Worm (Caenorhabditis elegans): ENCODE measurements around the gene rpb-9.

Gene rpb-9

DNA sequence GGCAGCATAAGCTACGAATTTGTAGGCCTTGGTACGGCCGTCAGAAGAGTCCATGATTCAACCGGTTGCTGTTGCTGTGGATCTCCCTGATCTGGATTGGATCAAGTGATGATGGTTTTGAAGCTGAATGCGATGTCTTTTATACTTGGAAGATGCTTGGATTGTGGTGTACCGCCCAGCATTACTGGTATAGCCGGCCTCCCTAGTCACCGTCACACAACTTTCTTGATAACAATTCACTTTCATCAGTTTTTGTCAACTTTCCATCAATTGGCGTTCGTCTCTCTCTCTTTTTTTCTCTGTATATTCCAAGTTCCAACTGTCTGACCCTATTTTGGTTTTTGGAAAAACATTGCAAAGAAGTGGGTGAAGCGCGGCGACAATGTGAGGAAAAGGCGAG is 38.7 kb upstream of the rpb-9 start, which contains the start of gene col-43:
Gene col-43 (minus strand): TSS at position 101 of the 400 bp plus-strand sequence.
- TF ChIP-seq blmp-1 (tag; optimal IDR thresholded peaks at IDR 0.05): peak; percentile 21
- TF ChIP-seq nhr-12 (tag; optimal IDR thresholded peaks at IDR 0.05): no peak
- no peak for TF ChIP-seq ztf-11 (tag; optimal IDR thresholded peaks at IDR 0.05)

DNA sequence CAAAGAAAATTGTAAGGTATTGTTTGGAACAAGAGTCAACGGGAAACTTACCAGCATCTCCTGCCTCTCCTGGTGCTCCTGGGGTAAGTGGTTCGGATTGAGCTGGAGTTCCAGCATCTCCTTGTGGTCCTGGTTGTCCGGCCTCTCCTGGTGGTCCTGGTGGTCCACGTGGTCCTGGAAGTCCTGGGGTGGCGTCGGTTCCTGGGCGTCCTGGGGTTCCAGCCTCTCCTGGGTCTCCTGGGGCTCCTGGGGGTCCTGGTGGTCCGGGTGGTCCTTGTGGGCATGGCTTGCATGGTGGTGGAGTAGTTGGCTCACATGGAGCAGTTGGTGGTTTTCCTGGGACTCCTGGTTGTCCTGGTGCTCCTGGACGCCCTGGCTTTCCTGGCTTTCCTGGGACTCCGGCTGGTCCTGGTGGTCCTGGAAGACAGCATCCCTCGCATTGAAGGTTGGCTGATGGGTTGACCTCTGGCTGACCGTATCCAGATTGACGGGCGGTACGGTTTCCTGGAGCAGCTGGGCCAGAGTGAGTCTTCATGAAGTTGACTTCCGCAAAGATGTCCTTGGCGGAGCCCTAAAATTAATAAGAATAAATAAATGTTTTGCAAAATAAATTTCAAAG is 38.0 kb upstream of the rpb-9 start:
- TF ChIP-seq sptf-1 (tag; optimal IDR thresholded peaks at IDR 0.05): no peak
- TF ChIP-seq ceh-8 (GFP tag; optimal IDR thresholded peaks at IDR 0.05): peak; percentile 14

DNA sequence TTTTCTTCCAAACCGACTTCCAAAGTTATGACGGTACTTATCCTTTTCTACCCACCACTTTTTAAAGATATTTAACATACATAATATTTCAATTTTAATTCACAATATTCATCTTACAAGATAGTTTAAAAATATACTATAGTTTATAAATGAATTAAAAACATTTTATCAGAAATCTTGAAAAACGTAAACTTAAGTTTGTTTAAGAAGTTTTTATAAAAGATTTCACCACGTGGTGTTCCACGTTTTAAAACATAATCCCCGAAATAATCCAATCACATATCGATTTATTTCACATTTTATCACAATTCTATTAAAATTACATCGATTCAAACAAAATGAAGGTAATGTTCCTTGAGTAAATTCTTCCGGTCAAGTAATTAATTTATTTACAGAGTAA is 34.6 kb upstream of the rpb-9 start, which contains the start of gene ZC513.3:
Gene ZC513.3 (plus strand): TSS at position 301 of the 400 bp plus-strand sequence.
- no peak for TF ChIP-seq swsn-7 (tag; optimal IDR thresholded peaks at IDR 0.05)
- TF ChIP-seq mab-9 (GFP tag; IDR thresholded peaks at IDR 0.05): no peak
- no peak for TF ChIP-seq Y116A8C.19 (tag; optimal IDR thresholded peaks at IDR 0.05; ENCODE audit: borderline replicate concordance)
- TF ChIP-seq isw-1 (GFP tag; IDR thresholded peaks at IDR 0.05): no peak
- no peak for TF ChIP-seq zip-4 (GFP tag; optimal IDR thresholded peaks at IDR 0.05)
- no peak for TF ChIP-seq ceh-8 (GFP tag; optimal IDR thresholded peaks at IDR 0.05)
- TF ChIP-seq nhr-84 (tag; optimal IDR thresholded peaks at IDR 0.05): no peak
- TF ChIP-seq tbx-2 (tag; optimal IDR thresholded peaks at IDR 0.05): no peak
- TF ChIP-seq unc-86 (tag; optimal IDR thresholded peaks at IDR 0.05): no peak
- no peak for TF ChIP-seq aly-2 (tag; optimal IDR thresholded peaks at IDR 0.05)
- no peak for TF ChIP-seq pqm-1 (tag; optimal IDR thresholded peaks at IDR 0.05)
- TF ChIP-seq nhr-90 (tag; optimal IDR thresholded peaks at IDR 0.05; ENCODE audit: poor library complexity): no peak
- TF ChIP-seq dsc-1 (tag; optimal IDR thresholded peaks at IDR 0.05): no peak
- TF ChIP-seq egl-27 (tag; optimal IDR thresholded peaks at IDR 0.05): no peak

DNA sequence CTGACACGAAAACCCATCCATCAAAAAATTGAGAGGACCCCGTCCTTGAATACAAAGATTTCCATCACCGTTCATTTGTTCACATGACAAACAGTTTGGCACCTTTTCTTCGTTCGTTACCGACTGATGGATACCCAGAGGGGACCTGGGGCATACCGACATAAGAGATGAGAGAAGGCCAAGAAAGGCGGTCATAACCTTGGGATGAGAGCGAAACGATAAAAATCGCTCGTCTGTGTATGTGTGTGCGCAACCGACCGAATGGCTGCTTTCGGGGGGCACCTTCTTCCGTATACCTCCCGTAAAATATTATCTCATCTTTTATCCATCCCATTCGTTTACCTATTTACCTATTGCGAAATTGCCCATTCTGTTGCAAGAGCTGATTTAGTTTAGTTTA is 32.8 kb upstream of the rpb-9 start:
- no peak for TF ChIP-seq snpc-4 (tag; optimal IDR thresholded peaks at IDR 0.05)
- TF ChIP-seq snu-23 (GFP tag; optimal IDR thresholded peaks at IDR 0.05): peak; percentile 2
- peak; percentile 61 for TF ChIP-seq lin-14 (GFP tag; optimal IDR thresholded peaks at IDR 0.05)
- TF ChIP-seq nhr-76 (tag; optimal IDR thresholded peaks at IDR 0.05): no peak
- peak; percentile 68 for TF ChIP-seq blmp-1 (tag; optimal IDR thresholded peaks at IDR 0.05)
- TF ChIP-seq mep-1 (tag; optimal IDR thresholded peaks at IDR 0.05): peak; percentile 46
- TF ChIP-seq nhr-90 (tag; optimal IDR thresholded peaks at IDR 0.05; ENCODE audit: poor library complexity): no peak
- TF ChIP-seq nhr-85 (tag): peak; percentile 84
- 0 out of 2 replicates have a peak, but pooled peaks have one; percentile 7 for TF ChIP-seq grh-1 (GFP tag; IDR thresholded peaks at IDR 0.05)
- TF ChIP-seq nhr-11 (tag; optimal IDR thresholded peaks at IDR 0.05): no peak
- TF ChIP-seq nhr-20 (tag; optimal IDR thresholded peaks at IDR 0.05): peak; percentile 10
- TF ChIP-seq efl-1 (optimal IDR thresholded peaks at IDR 0.05): no peak
- peak in 1 of 2 experiments; percentile 66 for TF ChIP-seq efl-1 (GFP tag; optimal IDR thresholded peaks at IDR 0.05 in 1 of 2)

DNA sequence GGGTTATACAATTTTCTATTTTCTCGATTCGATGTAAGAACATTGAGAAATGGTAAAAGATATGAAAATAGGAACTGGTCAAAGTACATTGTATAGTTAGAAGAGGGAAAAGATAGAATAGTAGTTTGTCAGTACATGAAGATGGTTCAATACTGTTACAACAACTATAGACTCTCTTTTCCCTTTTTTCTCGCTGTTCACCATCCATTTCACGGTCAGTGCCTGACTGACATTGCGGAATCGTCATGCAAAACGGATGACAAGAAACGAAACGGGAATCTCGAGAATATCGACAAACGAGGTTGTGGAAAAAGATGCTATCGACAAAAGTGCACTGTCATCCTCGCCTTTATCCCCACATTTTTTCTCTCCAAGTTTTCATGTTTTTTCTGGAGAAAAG is 31.5 kb upstream of the rpb-9 start:
- TF ChIP-seq mab-9 (GFP tag; IDR thresholded peaks at IDR 0.05) (no peak), lin-14 (GFP tag; optimal IDR thresholded peaks at IDR 0.05) (peak; percentile 62), efl-1 (optimal IDR thresholded peaks at IDR 0.05) (no peak), efl-1 (GFP tag; optimal IDR thresholded peaks at IDR 0.05 in 1 of 2) (peak in 1 of 2 experiments; percentile 41), nhr-20 (tag; optimal IDR thresholded peaks at IDR 0.05) (peak; percentile 35), unc-130 (tag; optimal IDR thresholded peaks at IDR 0.05) (no peak), elt-3 (tag; optimal IDR thresholded peaks at IDR 0.05) (peak in 2 of 6 experiments; percentile 33 to 36), mep-1 (tag; optimal IDR thresholded peaks at IDR 0.05) (peak; percentile 38), blmp-1 (tag; optimal IDR thresholded peaks at IDR 0.05) (peak; percentile 92), snu-23 (GFP tag; optimal IDR thresholded peaks at IDR 0.05) (peak; percentile 28), nhr-71 (tag; optimal IDR thresholded peaks at IDR 0.05) (peak; percentile 15), unc-62 (GFP tag; optimal IDR thresholded peaks at IDR 0.05) (no peak), lin-35 (GFP tag; optimal IDR thresholded peaks at IDR 0.05) (no peak)

Data from whole organism, L1 larva.